Fruit fly (Drosophila melanogaster): ENCODE measurements around the gene CG1236.

Gene CG1236

dm6 chr3R:5705469-5706067 is 31.0 kb upstream of the CG1236 start (continued):
- TF ChIP-seq CG43689 (GFP tag; IDR thresholded peaks at IDR 0.05): no peak
- TF ChIP-seq CG4282 (GFP tag; optimal IDR thresholded peaks at IDR 0.05): no peak
- peak; percentile 38; the same call in 1 of the 3 replicates for TF ChIP-seq CG7357 (GFP tag; IDR thresholded peaks at IDR 0.05)
- peak; percentile 59 for TF ChIP-seq CG9437 (GFP tag; optimal IDR thresholded peaks at IDR 0.05)

dm6 chr3R:5716755-5717309 is 19.7 kb upstream of the CG1236 start, which contains the start of gene cas:
TSS of gene cas (minus strand) at chr3R:5716805.
- TF ChIP-seq sqz (GFP tag; optimal IDR thresholded peaks at IDR 0.05) (peak; percentile 83), CG9797 (GFP tag; optimal IDR thresholded peaks at IDR 0.05) (no peak), Trl (optimal IDR thresholded peaks at IDR 0.05) (peak in 1 of 2 experiments; percentile 41), Trl (GFP tag; optimal IDR thresholded peaks at IDR 0.05) (no peak), Sry-δ (GFP tag; optimal IDR thresholded peaks at IDR 0.05) (no peak), dan (GFP tag; IDR thresholded peaks at IDR 0.05) (no peak), CG32532 (GFP tag; IDR thresholded peaks at IDR 0.05) (no peak), CG3163 (GFP tag; optimal IDR thresholded peaks at IDR 0.05) (peak; percentile 70), ttk (GFP tag; IDR thresholded peaks at IDR 0.05) (no peak), Nf-YB (GFP tag; optimal IDR thresholded peaks at IDR 0.05) (peak; percentile 93), CG13775 (GFP tag; optimal IDR thresholded peaks at IDR 0.05) (no peak), nerfin-1 (tag; optimal IDR thresholded peaks at IDR 0.05) (peak; percentile 98), gce (GFP tag; IDR thresholded peaks at IDR 0.05) (no peak), seq (GFP tag; IDR thresholded peaks at IDR 0.05) (peak; percentile 57; the same call in 1 of the 2 replicates), CG15479 (GFP tag; optimal IDR thresholded peaks at IDR 0.05) (no peak), CG12104 (GFP tag; optimal IDR thresholded peaks at IDR 0.05) (no peak), Nf-YC (tag; optimal IDR thresholded peaks at IDR 0.05) (peak; percentile 86), wek (GFP tag; optimal IDR thresholded peaks at IDR 0.05) (no peak), tgo (GFP tag; IDR thresholded peaks at IDR 0.05) (no peak), pros (GFP tag; optimal IDR thresholded peaks at IDR 0.05) (peak; percentile 21), psq (GFP tag; optimal IDR thresholded peaks at IDR 0.05) (no peak), wdn (GFP tag; IDR thresholded peaks at IDR 0.05) (no peak), CG4424 (GFP tag; optimal IDR thresholded peaks at IDR 0.05) (no peak), CrebB (tag; optimal IDR thresholded peaks at IDR 0.05) (no peak)

dm6 chr3R:5723122-5723521 is 13.4 kb upstream of the CG1236 start:
- TF ChIP-seq oc (tag; optimal IDR thresholded peaks at IDR 0.05) (peak; percentile 50), pros (GFP tag; optimal IDR thresholded peaks at IDR 0.05) (peak; percentile 57), amos (GFP tag; IDR thresholded peaks at IDR 0.05; ENCODE audit: partially characterized antibody) (no peak), da (GFP tag; optimal IDR thresholded peaks at IDR 0.05) (no peak), CG30403 (GFP tag; optimal IDR thresholded peaks at IDR 0.05) (no peak), ase (GFP tag; IDR thresholded peaks at IDR 0.05) (no peak), wek (GFP tag; optimal IDR thresholded peaks at IDR 0.05) (no peak), bab2 (GFP tag; optimal IDR thresholded peaks at IDR 0.05) (no peak)

- TF ChIP-seq tll (GFP tag; optimal IDR thresholded peaks at IDR 0.05) (peak in 1 of 2 experiments; percentile 95), CG8359 (GFP tag; optimal IDR thresholded peaks at IDR 0.05; ENCODE audit: borderline replicate concordance) (no peak), CG11093 (GFP tag; IDR thresholded peaks at IDR 0.05) (no peak), fu2 (GFP tag; optimal IDR thresholded peaks at IDR 0.05) (no peak), CG1832 (GFP tag; optimal IDR thresholded peaks at IDR 0.05) (no peak), dm (GFP tag; optimal IDR thresholded peaks at IDR 0.05) (no peak), Hey (tag; optimal IDR thresholded peaks at IDR 0.05) (peak; percentile 54), HLH3B (GFP tag; IDR thresholded peaks at IDR 0.05) (no peak), twi (tag; optimal IDR thresholded peaks at IDR 0.05) (peak; percentile 58), CG5245 (GFP tag; optimal IDR thresholded peaks at IDR 0.05) (no peak), CG8089 (GFP tag; optimal IDR thresholded peaks at IDR 0.05) (no peak), sob (GFP tag; IDR thresholded peaks at IDR 0.05) (no peak), CG1529 (GFP tag; optimal IDR thresholded peaks at IDR 0.05) (no peak)
Observed at dm6 chr3R:5727724-5728365, 8.7 kb upstream of the CG1236 start.

Measured in whole organism, embryonic.